Worm (Caenorhabditis elegans): ENCODE data around the gene srh-190.

srh-190 gene

DNA sequence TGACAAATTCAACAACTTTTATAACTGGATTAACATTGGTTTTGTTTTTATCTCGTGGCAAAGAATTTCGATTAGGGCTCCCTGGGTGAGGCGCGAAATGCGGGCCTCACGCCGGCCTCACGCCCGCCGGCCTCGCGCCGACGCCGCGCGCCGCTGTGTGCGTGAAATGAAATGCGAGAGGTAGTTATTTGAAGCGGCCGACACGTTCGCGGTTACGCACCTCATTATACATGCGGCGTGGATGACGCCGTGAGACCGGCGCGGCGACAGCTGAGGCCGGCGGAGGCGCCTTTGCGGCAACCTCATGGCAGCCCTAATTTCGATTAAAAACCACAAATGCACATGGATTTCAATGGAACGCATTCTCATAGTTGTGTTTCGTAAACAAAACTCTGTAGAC, 24.6 kb downstream of the srh-190 start:
- TF ChIP-seq mab-5 (tag; optimal IDR thresholded peaks at IDR 0.05) (no peak), nhr-21 (tag; optimal IDR thresholded peaks at IDR 0.05) (no peak), nhr-77 (tag; optimal IDR thresholded peaks at IDR 0.05) (no peak), nhr-12 (tag; optimal IDR thresholded peaks at IDR 0.05) (no peak), gmeb-1 (tag; optimal IDR thresholded peaks at IDR 0.05) (no peak), sem-4 (tag; optimal IDR thresholded peaks at IDR 0.05) (no peak), snpc-4 (tag; optimal IDR thresholded peaks at IDR 0.05) (no peak), unc-55 (GFP tag; optimal IDR thresholded peaks at IDR 0.05) (no peak), unc-62 (GFP tag; optimal IDR thresholded peaks at IDR 0.05) (no peak), F13H6.1 (tag; optimal IDR thresholded peaks at IDR 0.05) (no peak), blmp-1 (tag; optimal IDR thresholded peaks at IDR 0.05; ENCODE audit: insufficient read depth) (no peak), nhr-6 (tag; optimal IDR thresholded peaks at IDR 0.05) (no peak), nhr-23 (tag; optimal IDR thresholded peaks at IDR 0.05) (no peak), peb-1 (tag; optimal IDR thresholded peaks at IDR 0.05) (no peak), egl-27 (tag; optimal IDR thresholded peaks at IDR 0.05) (no peak), ztf-11 (tag; optimal IDR thresholded peaks at IDR 0.05) (no peak), skn-1 (tag; optimal IDR thresholded peaks at IDR 0.05) (no peak), sma-3 (GFP tag; optimal IDR thresholded peaks at IDR 0.05) (no peak), ama-1 (optimal IDR thresholded peaks at IDR 0.05) (no peak)

DNA sequence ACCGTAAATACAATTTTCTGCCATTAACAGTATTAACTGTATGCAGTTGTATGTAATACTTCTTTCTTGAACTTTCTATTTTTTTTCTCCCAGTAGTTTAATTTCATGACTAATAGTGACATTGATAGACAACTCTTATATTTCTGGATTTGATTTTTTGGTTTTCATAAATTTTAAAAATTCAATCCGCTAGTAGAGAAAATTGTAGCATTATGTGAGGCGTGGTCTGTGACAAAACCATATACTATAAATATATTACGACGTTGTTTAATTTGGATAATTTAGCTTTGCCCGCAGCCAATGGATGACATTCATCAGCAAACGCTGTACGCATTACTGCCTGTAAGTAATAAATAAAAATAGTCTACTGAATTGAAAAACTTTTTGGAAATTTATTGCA, 26.2 kb downstream of the srh-190 start, which contains the start of gene srx-64:
TSS of gene srx-64 (plus strand) at position 301 of the 400 bp plus-strand sequence.
- TF ChIP-seq aly-2 (tag; optimal IDR thresholded peaks at IDR 0.05), result no peak
- TF ChIP-seq nhr-6 (tag; optimal IDR thresholded peaks at IDR 0.05), result no peak
- TF ChIP-seq ztf-4 (tag; optimal IDR thresholded peaks at IDR 0.05), result no peak

DNA sequence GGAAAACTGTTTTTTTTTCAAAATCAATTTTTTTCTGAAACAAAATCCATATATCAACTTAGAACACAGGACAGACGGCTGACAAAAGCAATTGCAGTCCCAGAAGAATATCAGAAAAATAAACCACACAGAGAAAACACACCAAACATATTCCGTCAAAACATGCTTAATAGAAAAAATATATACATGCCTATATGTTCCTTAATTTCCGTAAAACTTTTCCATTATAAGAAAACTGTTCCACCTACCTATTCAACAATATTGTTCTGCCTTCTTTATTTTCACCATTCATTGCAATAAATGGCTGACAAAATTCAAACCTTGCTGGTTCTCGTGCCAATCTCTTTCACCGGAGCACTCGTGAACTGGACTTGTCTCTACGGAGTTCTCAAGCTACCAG, 28.4 kb downstream of the srh-190 start, which contains the start of gene srx-63:
TSS of gene srx-63 (plus strand) at position 301 of the 400 bp plus-strand sequence.
- TF ChIP-seq nhr-25 (tag; optimal IDR thresholded peaks at IDR 0.05), result no peak
- TF ChIP-seq nhr-11 (tag; optimal IDR thresholded peaks at IDR 0.05), result no peak
- no peak for TF ChIP-seq ama-1 (optimal IDR thresholded peaks at IDR 0.05)
- TF ChIP-seq ZK546.5 (tag; optimal IDR thresholded peaks at IDR 0.05), result no peak
- no peak for TF ChIP-seq F13H6.1 (tag; optimal IDR thresholded peaks at IDR 0.05)
- no peak for TF ChIP-seq mdl-1 (tag; optimal IDR thresholded peaks at IDR 0.05)
- no peak for TF ChIP-seq nhr-6 (tag; optimal IDR thresholded peaks at IDR 0.05)
- TF ChIP-seq ztf-11 (tag; optimal IDR thresholded peaks at IDR 0.05), result no peak
- no peak for TF ChIP-seq crh-2 (tag; optimal IDR thresholded peaks at IDR 0.05)
- TF ChIP-seq blmp-1 (tag; optimal IDR thresholded peaks at IDR 0.05; ENCODE audit: insufficient read depth), result no peak
- no peak for TF ChIP-seq lin-13 (GFP tag; optimal IDR thresholded peaks at IDR 0.05)
- TF ChIP-seq peb-1 (tag; optimal IDR thresholded peaks at IDR 0.05), result no peak
- TF ChIP-seq alr-1 (tag; optimal IDR thresholded peaks at IDR 0.05), result no peak
- TF ChIP-seq elt-1 (tag; optimal IDR thresholded peaks at IDR 0.05), result no peak
- no peak for TF ChIP-seq nhr-23 (tag; optimal IDR thresholded peaks at IDR 0.05)
- TF ChIP-seq mab-5 (tag; optimal IDR thresholded peaks at IDR 0.05), result no peak
- TF ChIP-seq lin-11 (tag; optimal IDR thresholded peaks at IDR 0.05), result no peak
- TF ChIP-seq aly-2 (tag; optimal IDR thresholded peaks at IDR 0.05), result no peak
- no peak for TF ChIP-seq egl-27 (tag; optimal IDR thresholded peaks at IDR 0.05)
- TF ChIP-seq ztf-1 (GFP tag; conservative IDR thresholded peaks at IDR 0.05), result no peak

DNA sequence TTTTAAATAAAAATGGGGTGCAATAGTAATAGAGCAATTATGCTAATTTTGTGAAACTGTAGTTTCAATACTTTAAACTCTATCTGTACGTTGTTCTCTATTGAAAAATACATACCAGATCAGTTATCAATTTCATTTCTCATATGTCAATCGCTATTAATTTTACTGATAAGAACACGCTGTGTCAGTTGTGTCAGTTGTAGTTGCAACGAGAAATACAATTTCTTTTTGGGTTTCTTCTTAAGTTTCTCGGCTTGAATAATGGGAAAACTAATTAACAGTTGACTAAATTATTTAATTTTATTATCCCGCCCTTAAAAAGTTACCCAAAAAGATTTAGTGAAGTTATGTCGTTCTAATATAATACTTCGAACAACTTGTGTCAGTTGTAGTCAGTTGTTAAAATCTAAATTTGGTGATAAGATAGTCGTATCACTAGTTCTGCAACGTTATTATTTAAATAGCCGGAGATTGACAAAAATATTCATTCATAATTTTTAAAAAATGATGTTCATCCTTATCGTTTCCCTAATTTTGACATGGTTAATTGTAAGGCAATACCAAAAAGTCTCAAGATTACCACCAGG, 33.1 kb downstream of the srh-190 start, which contains the start of gene cyp-35A5:
TSS of gene cyp-35A5 (plus strand) at position 435 of the 587 bp plus-strand sequence.
- TF ChIP-seq fos-1 (tag; optimal IDR thresholded peaks at IDR 0.05) (peak; percentile 7), dmd-4 (tag; optimal IDR thresholded peaks at IDR 0.05) (no peak), lsy-2 (tag; optimal IDR thresholded peaks at IDR 0.05) (no peak)

DNA sequence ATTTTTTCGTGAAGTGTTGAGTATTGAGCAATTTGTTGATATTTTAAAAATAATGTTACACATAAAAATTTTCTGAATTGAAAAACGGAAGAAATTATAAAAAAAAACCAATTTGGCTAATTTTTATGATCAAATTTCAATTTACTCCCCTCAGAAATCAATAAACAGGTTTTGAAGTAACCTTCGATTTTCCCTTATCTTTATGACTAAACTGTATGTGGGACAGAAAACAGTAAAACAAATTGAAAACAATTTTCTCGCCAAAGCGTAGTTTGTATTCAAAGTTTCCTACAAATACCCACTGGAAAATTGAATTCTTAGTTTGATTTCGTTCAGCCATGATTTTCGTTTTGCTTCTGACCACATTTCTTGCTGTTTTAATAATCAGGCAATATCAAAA, 35.9 kb downstream of the srh-190 start, which contains the start of gene cyp-35B1:
TSS of gene cyp-35B1 (plus strand) at position 244 of the 400 bp plus-strand sequence.
- TF ChIP-seq C34F6.9 (tag; optimal IDR thresholded peaks at IDR 0.05) (no peak), nhr-10 (tag; optimal IDR thresholded peaks at IDR 0.05) (no peak), gmeb-1 (tag; optimal IDR thresholded peaks at IDR 0.05) (no peak), crh-2 (tag; optimal IDR thresholded peaks at IDR 0.05) (no peak), sma-3 (GFP tag; optimal IDR thresholded peaks at IDR 0.05) (no peak), nhr-77 (tag; optimal IDR thresholded peaks at IDR 0.05) (no peak), alr-1 (tag; optimal IDR thresholded peaks at IDR 0.05) (no peak), lin-11 (tag; optimal IDR thresholded peaks at IDR 0.05) (no peak)
